Worm (Caenorhabditis elegans) whole organism, young adult: ENCODE measurements around the gene srt-68.

Source experiments
- Y95B8A.8 ChIP-seq: fragments of 200-800 bp; sonication (Bioruptor generic); IDR thresholded peaks from 2 replicates; pipeline ENCODE4 v1.3.6; 2022; ENCODE audit warnings: missing genetic modification reagents, missing genetic modification characterization, missing compliant biosample characterization
- aptf-2 ChIP-seq: fragments of 200-800 bp; sonication (Bioruptor generic); conservative IDR thresholded peaks from 2 replicates; pipeline ENCODE4 v1.3.6; 2022; ENCODE audit warnings: missing genetic modification reagents, missing genetic modification characterization, missing compliant biosample characterization
- bed-2 ChIP-seq: fragments of 200-800 bp; sonication (Bioruptor generic); IDR thresholded peaks from 2 replicates; pipeline ENCODE4 v1.3.6; 2022; ENCODE audit warnings: missing genetic modification reagents, missing genetic modification characterization, missing compliant biosample characterization
- hmg-20 ChIP-seq: fragments of 200-800 bp; sonication (Bioruptor generic); IDR thresholded peaks from 2 replicates; pipeline ENCODE4 v1.3.6; 2022; ENCODE audit warnings: missing genetic modification reagents, missing genetic modification characterization, missing compliant biosample characterization
- let-607 ChIP-seq, 2 experiments: fragments of 200-800 bp in 1 of 2; sonication (Bioruptor generic) in 1 of 2; sonication (generic microtip) in 1 of 2; optimal IDR thresholded peaks; 2 replicates each; lab custom pipeline; 2016 to 2018; ENCODE audit warnings: mild to moderate bottlenecking in 2 of 2, missing compliant biosample characterization in 2 of 2, missing genetic modification characterization in 2 of 2, moderate library complexity in 2 of 2, missing genotype in 1 of 2
- pha-4 ChIP-seq: fragments of 150-350 bp; sonication (generic microtip); optimal IDR thresholded peaks from 2 replicates; lab custom pipeline; 2014; ENCODE audit warnings: missing biosample characterization, missing genetic modification reagents, missing genetic modification characterization
- snpc-4 ChIP-seq, 5 experiments: fragments of 150-350 bp in 1 of 5; sonication (generic microtip) in 4 of 5; optimal IDR thresholded peaks; 2 replicates each; lab custom pipeline; 2014 to 2018; ENCODE audit warnings: missing genetic modification characterization in 5 of 5, missing biosample characterization in 3 of 5, antibody characterized with exemption in 2 of 5, mild to moderate bottlenecking in 2 of 5, missing compliant biosample characterization in 2 of 5, missing genotype in 2 of 5, moderate library complexity in 2 of 5, missing genetic modification reagents in 1 of 5
- somi-1 ChIP-seq: fragments of 200-800 bp; sonication (Bioruptor generic); optimal IDR thresholded peaks from 2 replicates; lab custom pipeline; 2018; ENCODE audit warnings: mild to moderate bottlenecking, missing genetic modification characterization, missing compliant biosample characterization
- ztf-18 ChIP-seq: sonication (generic microtip); optimal IDR thresholded peaks from 2 replicates; lab custom pipeline; 2016; ENCODE audit warnings: missing genotype, mild to moderate bottlenecking, missing genetic modification characterization, missing compliant biosample characterization

DNA sequence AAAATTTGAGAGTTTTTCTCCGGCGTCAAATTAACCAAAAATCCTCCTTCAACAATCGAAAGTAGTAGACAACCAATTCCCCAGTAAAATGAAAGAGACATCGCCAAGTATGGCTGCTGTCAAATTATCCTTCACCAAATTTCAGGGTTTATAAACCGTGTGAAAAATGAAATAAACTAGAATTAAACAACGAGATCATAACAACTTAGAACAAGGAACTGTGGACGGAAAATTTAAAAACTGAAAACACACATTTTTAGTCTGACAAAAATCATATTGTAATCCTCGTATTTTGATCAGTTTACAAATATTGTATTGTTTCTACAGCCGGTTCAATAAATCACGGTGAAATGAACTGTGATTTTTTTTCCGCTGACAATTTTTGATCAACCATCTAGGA is 11.1 kb upstream of the srt-68 start, which contains the start of gene cest-30:
- TF ChIP-seq Y95B8A.8 (GFP tag; lab: Robert Waterston, UW) (no peak), pha-4 (tag; lab: Kevin White, UChicago) (no peak), bed-2 (no peak), somi-1 (no peak), hmg-20 (no peak), ztf-18 (no peak), aptf-2 (GFP tag; lab: Robert Waterston, UW) (no peak), snpc-4 (GFP tag; optimal IDR thresholded peaks at IDR 0.05; lab: Kevin White, UChicago) (no peak), snpc-4 (tag; optimal IDR thresholded peaks at IDR 0.05; lab: Kevin White, UChicago) (no peak), let-607 (tag; optimal IDR thresholded peaks at IDR 0.05; lab: Kevin White, UChicago) (no peak)
